Fruit fly (Drosophila melanogaster): Measurements from ENCODE around the gene CG34310.

DNA sequence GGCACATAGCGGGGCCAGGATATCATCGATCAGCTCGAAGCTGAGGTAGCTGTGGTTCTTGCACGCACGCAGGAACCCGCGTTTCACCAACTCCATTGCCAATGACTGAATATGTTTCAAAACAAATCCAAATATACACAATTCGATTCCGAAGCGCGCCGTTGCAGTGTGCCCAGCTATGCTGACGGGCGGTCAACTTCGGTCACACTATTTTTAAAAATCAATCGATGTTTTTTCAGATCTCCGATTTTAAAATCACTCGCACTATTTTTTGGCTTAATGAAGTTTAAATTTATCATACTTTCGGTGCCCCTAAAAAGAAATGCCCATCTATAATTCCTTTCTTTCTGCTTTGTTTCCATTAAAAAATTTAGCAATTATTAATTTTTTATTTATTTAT, 14.0 kb downstream of the CG34310 start, which contains the start of gene Nse1:
- TF ChIP-seq Dll (optimal IDR thresholded peaks at IDR 0.05), result no peak
- no peak for TF ChIP-seq CG8478 (optimal IDR thresholded peaks at IDR 0.05)
- TF ChIP-seq usp (GFP tag; optimal IDR thresholded peaks at IDR 0.05), result no peak

Data from whole organism.